Worm (Caenorhabditis elegans): ENCODE measurements around the gene cyp-34A2.

DNA sequence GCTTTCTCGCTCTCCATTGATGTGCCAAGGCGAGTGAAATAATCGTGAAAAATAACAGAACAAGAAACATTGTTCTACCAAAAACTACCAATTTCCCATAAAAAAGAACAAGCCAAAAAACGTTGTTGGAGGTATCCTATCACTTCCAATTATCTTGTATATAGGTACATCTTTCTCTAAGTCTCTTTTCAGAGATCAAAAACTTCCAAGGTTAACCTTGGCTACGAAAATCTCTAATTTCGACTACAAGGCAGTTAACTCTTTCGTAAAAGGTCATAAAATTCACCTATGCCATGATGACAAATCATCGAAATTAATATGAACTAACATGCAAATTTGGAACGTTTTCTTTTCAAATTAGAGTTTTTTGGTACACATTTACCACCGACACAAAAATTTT lies 3.0 kb downstream of the cyp-34A2 start, which contains the start of gene cyp-34A1:
- TF ChIP-seq dsc-1 (tag; optimal IDR thresholded peaks at IDR 0.05) (no peak), egl-27 (tag; optimal IDR thresholded peaks at IDR 0.05) (no peak), unc-86 (tag; optimal IDR thresholded peaks at IDR 0.05) (no peak), elt-3 (tag; optimal IDR thresholded peaks at IDR 0.05) (no peak), mep-1 (tag; optimal IDR thresholded peaks at IDR 0.05) (no peak), fos-1 (tag; optimal IDR thresholded peaks at IDR 0.05) (no peak), ztf-4 (tag; optimal IDR thresholded peaks at IDR 0.05) (no peak)
